Fruit fly (Drosophila melanogaster): Measurements from ENCODE around the gene ifc.
A peak's percentile ranks its signal among the peaks of the same experiment; 100 is the strongest.

ifc gene

DNA sequence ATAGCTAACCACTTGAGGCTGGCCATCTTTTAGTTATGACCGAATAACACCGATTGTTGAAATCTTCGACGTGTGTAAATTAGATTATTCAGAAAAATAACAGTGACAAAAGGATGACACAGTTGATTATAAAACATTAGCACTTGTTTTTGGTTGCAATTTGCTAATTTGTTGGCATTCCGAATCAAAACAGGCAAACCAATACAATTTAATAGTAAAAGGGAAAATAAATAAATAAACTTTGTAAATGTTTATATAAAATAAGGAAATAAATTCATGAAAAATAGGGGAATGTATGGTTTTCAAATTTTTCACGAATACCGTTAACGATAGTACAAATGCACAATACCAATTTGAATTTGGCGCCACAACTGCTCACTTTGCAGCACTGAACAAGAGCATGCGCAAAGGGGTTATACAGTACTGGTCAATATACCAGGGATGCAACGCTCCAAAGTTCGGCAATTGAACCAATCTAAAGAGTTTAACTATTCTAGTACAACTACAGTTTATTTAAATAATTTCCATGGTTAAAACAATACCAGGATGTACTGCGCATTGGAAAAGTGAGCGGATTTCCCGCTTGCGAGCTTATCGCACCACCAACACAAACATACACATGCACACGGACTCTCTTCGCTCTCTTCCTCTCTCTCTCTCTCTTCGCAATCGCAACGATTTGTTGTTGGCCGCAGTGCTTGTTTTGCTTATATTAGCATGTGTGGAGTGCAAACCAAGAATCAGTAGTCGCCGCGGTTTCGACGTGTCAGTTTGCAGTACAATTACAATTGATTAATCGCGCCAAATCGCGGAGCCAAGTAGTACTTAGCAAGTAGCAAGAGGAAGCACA, 42.7 kb upstream of the ifc start, which contains the start of the genes Sfp26Ad and Gpdh1 (continued):
- peak; percentile 50 for TF ChIP-seq CG3995 (GFP tag; optimal IDR thresholded peaks at IDR 0.05)
- TF ChIP-seq sens-2 (GFP tag; IDR thresholded peaks at IDR 0.05), result 0 out of 2 replicates have a peak, but pooled peaks have one; percentile 5
- peak; percentile 85 for TF ChIP-seq Ets97D (GFP tag; optimal IDR thresholded peaks at IDR 0.05)
- TF ChIP-seq Ada2b (GFP tag; IDR thresholded peaks at IDR 0.05), result peak; percentile 54; the same call in 1 of the 2 replicates
- peak; percentile 93 for TF ChIP-seq CG3847 (GFP tag; IDR thresholded peaks at IDR 0.05)
- TF ChIP-seq Dek (tag; optimal IDR thresholded peaks at IDR 0.05), result peak; percentile 42
- TF ChIP-seq sug (tag; optimal IDR thresholded peaks at IDR 0.05), result peak; percentile 56
- peak; percentile 10 for TF ChIP-seq cato (GFP tag; optimal IDR thresholded peaks at IDR 0.05; ENCODE audit: borderline replicate concordance)
- peak; percentile 100 for TF ChIP-seq ewg (GFP tag; optimal IDR thresholded peaks at IDR 0.05)
- peak; percentile 50 for TF ChIP-seq gsb (GFP tag; IDR thresholded peaks at IDR 0.05)
- TF ChIP-seq Hmr (GFP tag; optimal IDR thresholded peaks at IDR 0.05), result peak; percentile 82
- TF ChIP-seq dpn (GFP tag; optimal IDR thresholded peaks at IDR 0.05), result peak; percentile 87 to 90
- peak; percentile 72 for TF ChIP-seq CoRest (tag; optimal IDR thresholded peaks at IDR 0.05)
- TF ChIP-seq CG30403 (GFP tag; optimal IDR thresholded peaks at IDR 0.05), result peak; percentile 83
- TF ChIP-seq D (optimal IDR thresholded peaks at IDR 0.05), result no peak
- TF ChIP-seq D (GFP tag; optimal IDR thresholded peaks at IDR 0.05), result peak; percentile 47
- peak; percentile 28 for TF ChIP-seq HLHmδ (GFP tag; optimal IDR thresholded peaks at IDR 0.05)
- TF ChIP-seq org-1 (GFP tag; optimal IDR thresholded peaks at IDR 0.05), result no peak
- TF ChIP-seq CrebB (tag; optimal IDR thresholded peaks at IDR 0.05), result peak; percentile 15
- peak; percentile 71 for TF ChIP-seq Myb (GFP tag; optimal IDR thresholded peaks at IDR 0.05)
- peak; percentile 39; the same call in 1 of the 2 replicates for TF ChIP-seq nerfin-2 (GFP tag; IDR thresholded peaks at IDR 0.05; ENCODE audit: partially characterized antibody)
- peak; percentile 87 for TF ChIP-seq jumu (GFP tag; optimal IDR thresholded peaks at IDR 0.05)
- TF ChIP-seq pros (GFP tag; optimal IDR thresholded peaks at IDR 0.05), result no peak
- peak; percentile 25 for TF ChIP-seq D19A (tag; optimal IDR thresholded peaks at IDR 0.05)
- peak; percentile 82 for TF ChIP-seq CG4424 (GFP tag; optimal IDR thresholded peaks at IDR 0.05)
- TF ChIP-seq az2 (GFP tag; optimal IDR thresholded peaks at IDR 0.05), result peak; percentile 74
- TF ChIP-seq MBD-R2 (GFP tag; IDR thresholded peaks at IDR 0.05), result peak; percentile 75
- TF ChIP-seq Hr3 (GFP tag; optimal IDR thresholded peaks at IDR 0.05), result peak; percentile 70
- peak; percentile 49 for TF ChIP-seq CG10462 (GFP tag; optimal IDR thresholded peaks at IDR 0.05)
- no peak for TF ChIP-seq eve (GFP tag; optimal IDR thresholded peaks at IDR 0.05)
- no peak for TF ChIP-seq abd-A (tag; optimal IDR thresholded peaks at IDR 0.05)
- TF ChIP-seq psq (GFP tag; optimal IDR thresholded peaks at IDR 0.05), result peak; percentile 61
- peak; percentile 53 for TF ChIP-seq CG16815 (GFP tag; optimal IDR thresholded peaks at IDR 0.05)
- TF ChIP-seq CG7839 (tag; optimal IDR thresholded peaks at IDR 0.05), result peak; percentile 66
- peak; percentile 80 for TF ChIP-seq lbe (GFP tag; optimal IDR thresholded peaks at IDR 0.05)
- peak; percentile 96 for TF ChIP-seq pzg (GFP tag; optimal IDR thresholded peaks at IDR 0.05)
- TF ChIP-seq Sry-δ (GFP tag; optimal IDR thresholded peaks at IDR 0.05), result peak; percentile 68
- TF ChIP-seq CG17802 (tag; optimal IDR thresholded peaks at IDR 0.05), result peak; percentile 17
- TF ChIP-seq CG11247 (GFP tag; IDR thresholded peaks at IDR 0.05), result peak; percentile 70
- peak; percentile 85 for TF ChIP-seq yki (optimal IDR thresholded peaks at IDR 0.05)
- TF ChIP-seq Drgx (GFP tag; IDR thresholded peaks at IDR 0.05), result 0 out of 2 replicates have a peak, but pooled peaks have one; percentile 20
- TF ChIP-seq Doc3 (GFP tag; IDR thresholded peaks at IDR 0.05; ENCODE audit: partially characterized antibody), result no peak; the same call in 2 of the 3 replicates
- peak; percentile 89 for TF ChIP-seq NFAT (GFP tag; IDR thresholded peaks at IDR 0.05)
- peak; percentile 79 for TF ChIP-seq CG1602 (GFP tag; optimal IDR thresholded peaks at IDR 0.05)
- TF ChIP-seq Antp (GFP tag; optimal IDR thresholded peaks at IDR 0.05), result peak; percentile 80
- peak; percentile 86 for TF ChIP-seq tin (GFP tag; optimal IDR thresholded peaks at IDR 0.05)
- peak; percentile 67 for TF ChIP-seq CG13287 (GFP tag; IDR thresholded peaks at IDR 0.05; ENCODE audit: partially characterized antibody)
- peak; percentile 78 for TF ChIP-seq nom (GFP tag; optimal IDR thresholded peaks at IDR 0.05)
- no peak for TF ChIP-seq C15 (GFP tag; IDR thresholded peaks at IDR 0.05)

Measured in whole organism, embryonic.